Worm (Caenorhabditis elegans): Measurements from ENCODE around the gene aat-8.

- TF ChIP-seq ama-1 (optimal IDR thresholded peaks at IDR 0.05) (no peak), ceh-14 (tag; optimal IDR thresholded peaks at IDR 0.05) (no peak), elt-2 (tag; optimal IDR thresholded peaks at IDR 0.05) (no peak), pha-4 (tag; optimal IDR thresholded peaks at IDR 0.05) (no peak), ceh-18 (tag; optimal IDR thresholded peaks at IDR 0.05) (no peak), che-1 (tag; optimal IDR thresholded peaks at IDR 0.05) (no peak), ceh-34 (tag; optimal IDR thresholded peaks at IDR 0.05) (no peak)
Observed at ce11 chrIV:3848985-3849384, 15.9 kb downstream of the aat-8 start.

Data from whole organism, late embryonic.